Comparison of ENCODE assay signal across 3 fruit fly cellular contexts in genomic region chr3R:32006330-32006729, dm6.
TF ChIP-seq lines count a peak whose summit lies in the region.

No protein-coding gene starts in this region.

- TF ChIP-seq CTCF in S2 (optimal IDR thresholded peaks at IDR 0.05; lab: Kevin White, UChicago): peak; percentile 57 to 59
- TF ChIP-seq CTCF in whole organism, embryonic (GFP tag; optimal IDR thresholded peaks at IDR 0.05; lab: Kevin White, UChicago): no peak

TF ChIP-seq in whole organism, embryonic, 481 proteins besides CTCF, POLR2A, EP300 and RAD21:
- no peak for TF ChIP-seq CG31224 (GFP tag; IDR thresholded peaks at IDR 0.05; lab: Robert Waterston, UW)
- no peak for TF ChIP-seq Ets97D (GFP tag; optimal IDR thresholded peaks at IDR 0.05; lab: Kevin White, UChicago)
- no peak for TF ChIP-seq Dll (GFP tag; IDR thresholded peaks at IDR 0.05; lab: Robert Waterston, UW; ENCODE audit: partially characterized antibody)
- no peak for TF ChIP-seq CG33213 (GFP tag; optimal IDR thresholded peaks at IDR 0.05; lab: Kevin White, UChicago)
- TF ChIP-seq unpg (GFP tag; optimal IDR thresholded peaks at IDR 0.05; lab: Kevin White, UChicago): no peak
- TF ChIP-seq stwl (tag; optimal IDR thresholded peaks at IDR 0.05; lab: Kevin White, UChicago): peak; percentile 46
- TF ChIP-seq pita (GFP tag; optimal IDR thresholded peaks at IDR 0.05; lab: Kevin White, UChicago): peak; percentile 39
- no peak for TF ChIP-seq Usf (GFP tag; optimal IDR thresholded peaks at IDR 0.05; lab: Kevin White, UChicago)
- no peak for TF ChIP-seq CG12299 (tag; optimal IDR thresholded peaks at IDR 0.05; lab: Kevin White, UChicago)
- no peak for TF ChIP-seq CG13624 (GFP tag; optimal IDR thresholded peaks at IDR 0.05; lab: Kevin White, UChicago)
- no peak for TF ChIP-seq CG15073 (GFP tag; optimal IDR thresholded peaks at IDR 0.05; lab: Kevin White, UChicago)

TF ChIP-seq in whole organism, prepupa, 60 proteins besides CTCF, POLR2A, EP300 and RAD21:
- TF ChIP-seq achi (GFP tag; optimal IDR thresholded peaks at IDR 0.05; lab: Kevin White, UChicago) (no peak), Hr39 (GFP tag; optimal IDR thresholded peaks at IDR 0.05; lab: Kevin White, UChicago) (no peak), eg (GFP tag; IDR thresholded peaks at IDR 0.05; lab: Robert Waterston, UW) (0 out of 3 replicates have a peak, but pooled peaks have one; percentile 24), CG10669 (GFP tag; optimal IDR thresholded peaks at IDR 0.05; lab: Kevin White, UChicago) (no peak)
TF ChIP-seq in whole organism, prepupa: peak in this region for 1.
